Worm (Caenorhabditis elegans) whole organism, L3 larva: ENCODE data around the gene F09E5.16.

Experiments used
- R02D3.7 ChIP-seq: fragments of 150-350 bp; optimal IDR thresholded peaks from 2 replicates; lab custom pipeline; 2014; ENCODE audit warnings: missing biosample characterization, missing genetic modification characterization
- ZK546.5 ChIP-seq: sonication (generic microtip); optimal IDR thresholded peaks from 2 replicates; lab custom pipeline; 2017; ENCODE audit warnings: missing biosample characterization, missing genetic modification characterization
- aly-2 ChIP-seq: fragments of 150-350 bp; optimal IDR thresholded peaks from 2 replicates; lab custom pipeline; 2014; ENCODE audit warnings: missing biosample characterization, missing genetic modification characterization
- ama-1 ChIP-seq: fragments of 150-350 bp; optimal IDR thresholded peaks from 2 replicates; lab custom pipeline; 2018
- ceh-28 ChIP-seq: fragments of 150-350 bp; optimal IDR thresholded peaks from 2 replicates; lab custom pipeline; 2014; ENCODE audit warnings: missing biosample characterization, missing genetic modification reagents, missing genetic modification characterization
- ceh-82 ChIP-seq: fragments of 150-350 bp; optimal IDR thresholded peaks from 2 replicates; lab custom pipeline; 2014; ENCODE audit warnings: missing biosample characterization, missing genetic modification characterization
- ceh-9 ChIP-seq: sonication (generic microtip); optimal IDR thresholded peaks from 2 replicates; lab custom pipeline; 2018; ENCODE audit warnings: missing biosample characterization, missing genetic modification characterization
- egl-27 ChIP-seq: sonication (generic microtip); optimal IDR thresholded peaks from 4 replicates; lab custom pipeline; 2017; ENCODE audit warnings: missing biosample characterization, missing genetic modification reagents, missing genetic modification characterization
- egl-5 ChIP-seq: fragments of 150-350 bp; optimal IDR thresholded peaks from 2 replicates; lab custom pipeline; 2017; ENCODE audit warnings: missing biosample characterization, missing genetic modification reagents, missing genetic modification characterization, inconsistent platforms
- elt-2 ChIP-seq: sonication (generic microtip); optimal IDR thresholded peaks from 2 replicates; lab custom pipeline; 2016; ENCODE audit warnings: missing genetic modification reagents, mild to moderate bottlenecking, missing genetic modification characterization, missing compliant biosample characterization
- fkh-10 ChIP-seq: sonication (generic microtip); optimal IDR thresholded peaks from 2 replicates; lab custom pipeline; 2017; ENCODE audit warnings: missing biosample characterization, missing genetic modification reagents, missing genetic modification characterization
- fos-1 ChIP-seq: fragments of 150-350 bp; optimal IDR thresholded peaks from 2 replicates; lab custom pipeline; 2014; ENCODE audit warnings: missing biosample characterization, missing genetic modification characterization
- hmg-11 ChIP-seq: sonication (generic microtip); optimal IDR thresholded peaks from 2 replicates; lab custom pipeline; 2016; ENCODE audit warnings: missing genetic modification characterization, missing compliant biosample characterization
- jun-1 ChIP-seq: fragments of 150-350 bp; optimal IDR thresholded peaks from 2 replicates; lab custom pipeline; 2014; ENCODE audit warnings: missing biosample characterization, missing genetic modification reagents, missing genetic modification characterization
- lin-39 ChIP-seq: fragments of 150-350 bp; optimal IDR thresholded peaks from 2 replicates; lab custom pipeline; 2018; ENCODE audit warnings: missing biosample characterization, missing genetic modification reagents, missing genetic modification characterization
- lsy-12 ChIP-seq: sonication (generic microtip); optimal IDR thresholded peaks from 2 replicates; lab custom pipeline; 2016; ENCODE audit warnings: mild to moderate bottlenecking, missing genetic modification characterization, missing compliant biosample characterization
- mml-1 ChIP-seq: fragments of 150-350 bp; sonication (generic microtip); optimal IDR thresholded peaks from 3 replicates; lab custom pipeline; 2014; ENCODE audit warnings: missing biosample characterization, missing genetic modification characterization
- nfya-1 ChIP-seq: sonication (generic microtip); optimal IDR thresholded peaks from 2 replicates; lab custom pipeline; 2017; ENCODE audit warnings: missing genetic modification characterization, mild to moderate bottlenecking, missing compliant biosample characterization, antibody characterized with exemption, moderate library complexity; ENCODE audit not compliant: insufficient read depth
- nhr-11 ChIP-seq: fragments of 150-350 bp; optimal IDR thresholded peaks from 2 replicates; lab custom pipeline; 2014; ENCODE audit warnings: missing biosample characterization, missing genetic modification characterization
- nhr-12 ChIP-seq: fragments of 150-350 bp; optimal IDR thresholded peaks from 2 replicates; lab custom pipeline; 2014; ENCODE audit warnings: missing biosample characterization, missing genetic modification characterization
- nhr-23 ChIP-seq: fragments of 150-350 bp; optimal IDR thresholded peaks from 2 replicates; lab custom pipeline; 2014; ENCODE audit warnings: missing biosample characterization, missing genetic modification reagents, missing genetic modification characterization
- nhr-25 ChIP-seq: sonication (generic microtip); optimal IDR thresholded peaks from 2 replicates; lab custom pipeline; 2017; ENCODE audit warnings: missing biosample characterization, missing genetic modification characterization
- nhr-67 ChIP-seq: fragments of 150-350 bp; optimal IDR thresholded peaks from 2 replicates; lab custom pipeline; 2014; ENCODE audit warnings: missing biosample characterization, missing genetic modification characterization
- nhr-76 ChIP-seq: fragments of 150-350 bp; sonication (generic microtip); optimal IDR thresholded peaks from 5 replicates; lab custom pipeline; 2014; ENCODE audit warnings: missing biosample characterization, missing genetic modification characterization
- pha-4 ChIP-seq: fragments of 150-350 bp; optimal IDR thresholded peaks from 2 replicates; lab custom pipeline; 2014; ENCODE audit warnings: missing biosample characterization, missing genetic modification reagents, missing genetic modification characterization
- pqm-1 ChIP-seq: fragments of 150-350 bp; optimal IDR thresholded peaks from 2 replicates; lab custom pipeline; 2017; ENCODE audit warnings: missing biosample characterization, missing genetic modification characterization, inconsistent platforms
- sea-2 ChIP-seq: fragments of 150-350 bp; sonication (generic microtip); optimal IDR thresholded peaks from 4 replicates; lab custom pipeline; 2014; ENCODE audit warnings: missing biosample characterization, missing genetic modification reagents, missing genetic modification characterization
- skn-1 ChIP-seq: fragments of 150-350 bp; optimal IDR thresholded peaks from 2 replicates; lab custom pipeline; 2014; ENCODE audit warnings: missing biosample characterization, missing genetic modification characterization
- snpc-4 ChIP-seq: fragments of 150-350 bp; optimal IDR thresholded peaks from 2 replicates; lab custom pipeline; 2014; ENCODE audit warnings: missing biosample characterization, missing genetic modification characterization
- unc-39 ChIP-seq: sonication (generic microtip); optimal IDR thresholded peaks from 4 replicates; lab custom pipeline; 2017; ENCODE audit warnings: missing biosample characterization, missing genetic modification characterization
- unc-62 ChIP-seq: fragments of 150-350 bp; sonication (generic microtip); optimal IDR thresholded peaks from 4 replicates; lab custom pipeline; 2014; ENCODE audit warnings: missing biosample characterization, missing genetic modification reagents, missing genetic modification characterization
- zag-1 ChIP-seq: fragments of 150-350 bp; optimal IDR thresholded peaks from 2 replicates; lab custom pipeline; 2014; ENCODE audit warnings: missing biosample characterization, missing genetic modification characterization
- ztf-11 ChIP-seq: fragments of 150-350 bp; optimal IDR thresholded peaks from 2 replicates; lab custom pipeline; 2014; ENCODE audit warnings: missing biosample characterization, missing genetic modification characterization
- ztf-4 ChIP-seq: fragments of 150-350 bp; optimal IDR thresholded peaks from 2 replicates; lab custom pipeline; 2014; ENCODE audit warnings: missing biosample characterization, missing genetic modification characterization

The F09E5.16 gene

DNA sequence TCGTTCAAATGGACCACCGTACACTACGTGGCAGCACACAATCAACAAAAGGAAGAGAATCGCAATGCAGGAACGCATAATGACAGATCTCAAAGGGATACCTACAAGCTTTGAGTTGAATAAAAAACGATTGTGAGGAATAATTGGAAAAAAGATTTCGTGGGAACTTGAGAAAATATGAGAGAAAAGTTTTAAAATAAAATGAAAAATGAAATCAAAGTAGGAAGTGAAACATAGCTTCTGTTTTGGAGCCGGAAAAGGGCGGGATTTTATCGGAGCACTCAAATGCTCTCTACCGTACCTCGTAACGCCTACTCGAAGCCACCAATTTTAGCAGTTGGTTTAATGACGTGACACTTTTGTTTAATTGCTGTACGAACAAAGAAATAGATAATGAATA lies 20.8 kb downstream of the F09E5.16 start, which contains the start of gene F09E5.14:
F09E5.14 (minus strand) TSS at position 101 of the 400 bp plus-strand sequence.
- TF ChIP-seq ceh-28 (tag; lab: Kevin White, UChicago) = no peak
- TF ChIP-seq ztf-4 (tag; lab: Kevin White, UChicago) = no peak
- TF ChIP-seq unc-39 (tag; lab: Kevin White, UChicago) = no peak
- TF ChIP-seq unc-62 (GFP tag; lab: Kevin White, UChicago) = no peak
- TF ChIP-seq hmg-11 = no peak

DNA sequence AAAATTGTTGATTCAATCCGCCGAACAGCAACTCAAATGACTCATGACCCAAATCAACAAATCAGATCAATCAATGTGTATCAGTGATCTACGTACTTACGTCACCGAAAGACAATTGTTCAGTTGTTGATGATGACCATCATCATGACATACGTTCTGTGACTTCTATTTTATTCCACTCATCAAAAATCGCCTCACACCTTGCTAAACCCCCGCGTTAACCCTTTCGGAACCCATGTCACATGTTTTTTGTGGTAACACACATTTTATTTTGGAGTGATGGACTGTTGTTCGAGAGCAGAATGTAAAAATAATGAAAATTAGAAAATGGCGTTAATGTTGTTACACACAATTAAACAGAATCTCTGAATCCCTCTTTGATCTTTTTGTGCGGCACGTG lies 23.1 kb downstream of the F09E5.16 start:
- TF ChIP-seq mml-1 (no peak), nhr-12 (no peak), egl-5 (tag; lab: Kevin White, UChicago) (no peak), skn-1 (tag; lab: Kevin White, UChicago) (no peak), sea-2 (no peak), ZK546.5 (tag; lab: Kevin White, UChicago) (no peak), ztf-4 (tag; lab: Kevin White, UChicago) (no peak)

DNA sequence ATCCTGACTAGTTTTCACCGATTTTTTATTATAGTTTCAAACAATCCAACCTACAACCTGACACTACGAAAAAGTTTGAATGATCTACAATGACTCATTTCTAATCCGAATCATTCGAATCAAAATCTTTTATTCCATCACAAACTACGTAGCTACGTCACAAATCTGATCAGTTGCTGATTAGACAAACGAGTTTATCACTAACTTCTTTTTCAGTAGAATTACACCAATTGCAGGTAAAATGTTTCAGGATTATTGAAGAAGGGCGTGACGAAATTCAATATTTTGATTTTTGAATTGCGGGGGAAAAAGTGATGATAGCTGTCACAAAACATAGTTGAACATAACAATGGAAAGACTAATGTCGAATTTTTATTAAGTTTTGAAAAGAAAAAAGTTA lies 24.0 kb downstream of the F09E5.16 start:
- TF ChIP-seq aly-2 (tag; lab: Kevin White, UChicago) (no peak), nfya-1 (tag; lab: Kevin White, UChicago) (no peak), pqm-1 (tag; lab: Kevin White, UChicago) (no peak), lin-39 (no peak), nhr-23 (tag; lab: Kevin White, UChicago) (no peak), ceh-9 (tag; lab: Kevin White, UChicago) (no peak), fkh-10 (GFP tag; lab: Kevin White, UChicago) (no peak), ama-1 (lab: Kevin White, UChicago) (no peak), nhr-11 (tag; lab: Kevin White, UChicago) (no peak), nhr-67 (tag; lab: Kevin White, UChicago) (no peak), zag-1 (no peak), ceh-82 (tag; lab: Kevin White, UChicago) (no peak), nhr-25 (no peak), snpc-4 (no peak), nhr-12 (no peak), unc-62 (GFP tag; lab: Kevin White, UChicago) (no peak), nhr-76 (tag; lab: Kevin White, UChicago) (no peak), egl-27 (no peak), lsy-12 (tag; lab: Kevin White, UChicago) (no peak), R02D3.7 (tag; lab: Kevin White, UChicago) (no peak)

DNA sequence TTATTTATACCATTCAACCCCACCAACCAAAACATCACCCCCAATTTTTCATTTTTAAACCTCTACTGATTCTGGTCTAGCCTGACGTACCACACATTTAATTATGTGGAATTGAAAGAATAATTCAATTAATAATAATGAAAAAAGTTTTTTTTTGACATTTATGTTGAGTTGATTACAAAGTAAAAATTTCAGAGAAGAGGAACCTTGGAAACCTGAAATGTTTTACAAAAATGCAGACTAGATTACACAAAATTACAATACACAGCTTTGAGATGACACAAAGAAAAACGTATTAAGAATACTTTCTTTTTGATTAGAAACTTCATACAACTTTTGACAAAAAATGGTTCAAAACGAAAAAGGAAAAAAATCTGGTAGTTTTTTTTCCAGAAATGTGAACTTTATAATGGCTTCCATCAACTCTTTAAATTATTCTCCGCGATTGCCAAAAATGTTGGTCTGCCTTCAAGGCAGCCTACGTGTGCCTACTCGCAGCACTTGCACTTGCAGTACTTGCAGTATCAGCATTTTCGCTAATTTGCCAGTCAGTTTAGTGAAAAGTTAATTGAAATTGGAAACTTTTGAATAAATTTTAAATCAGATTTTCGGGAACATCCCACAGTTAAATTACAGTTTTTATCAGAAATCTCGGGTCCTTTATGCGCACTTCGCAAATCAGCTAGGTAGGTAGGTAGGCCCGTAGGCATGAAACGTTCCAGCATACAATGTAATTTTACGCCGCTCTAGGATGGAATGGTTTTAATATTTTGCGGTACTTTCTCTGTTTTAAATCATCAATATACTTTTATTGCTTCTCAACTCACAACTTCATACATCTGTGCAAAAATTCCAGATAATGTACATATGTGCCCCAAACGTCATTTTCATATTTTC lies 24.6 kb downstream of the F09E5.16 start:
- TF ChIP-seq pha-4 (peak; percentile 23), skn-1 (tag; lab: Kevin White, UChicago) (no peak), fos-1 (tag; lab: Kevin White, UChicago) (peak; percentile 12), ceh-28 (tag; lab: Kevin White, UChicago) (peak; percentile 8), nhr-23 (tag; lab: Kevin White, UChicago) (no peak), jun-1 (peak; percentile 27), lsy-12 (tag; lab: Kevin White, UChicago) (peak; percentile 40)

DNA sequence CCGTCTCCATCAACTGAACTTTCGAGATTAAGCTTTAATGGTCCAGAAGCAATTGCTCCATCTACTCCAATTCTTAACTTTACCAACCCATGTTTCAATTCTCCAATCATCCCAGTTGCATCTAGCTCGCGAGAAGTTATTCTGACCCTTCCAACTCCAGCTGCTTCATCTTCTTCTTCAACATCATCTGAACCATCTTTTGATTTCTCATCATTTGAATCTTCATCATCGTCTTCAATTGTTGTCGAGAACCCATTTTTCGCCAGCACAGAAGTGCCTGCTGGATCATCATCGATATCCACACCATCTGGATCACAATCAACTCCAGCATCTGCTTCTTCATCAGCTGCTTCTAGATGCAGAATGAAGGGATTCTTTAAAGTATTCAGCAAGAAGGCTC lies 26.0 kb downstream of the F09E5.16 start:
- TF ChIP-seq ztf-11 = no peak
- no peak for TF ChIP-seq ceh-28 (tag; lab: Kevin White, UChicago)
- no peak for TF ChIP-seq nhr-25
- TF ChIP-seq egl-5 (tag; lab: Kevin White, UChicago) = no peak
- no peak for TF ChIP-seq nhr-12
- peak; percentile 2 for TF ChIP-seq elt-2 (tag; lab: Kevin White, UChicago)
- TF ChIP-seq ceh-9 (tag; lab: Kevin White, UChicago) = no peak
- no peak for TF ChIP-seq fos-1 (tag; lab: Kevin White, UChicago)
